Fruit fly (Drosophila melanogaster) whole organism: Measurements from ENCODE around the gene CG7133.

Source experiments
- EcR ChIP-seq, 2 experiments: fragments of >200 bp; optimal IDR thresholded peaks; 2 replicates each; lab custom pipeline; 2017; ENCODE audit warnings: missing biosample characterization in 2 of 2, missing genetic modification characterization in 2 of 2, missing genetic modification reagents in 2 of 2
- psq ChIP-seq: fragments of >200 bp; optimal IDR thresholded peaks from 2 replicates; lab custom pipeline; 2017
- usp ChIP-seq: fragments of >200 bp; optimal IDR thresholded peaks from 2 replicates; lab custom pipeline; 2017; ENCODE audit warnings: missing biosample characterization, missing genetic modification characterization, mixed read lengths

dm6 chr3L:22113186-22113585 is 38.9 kb upstream of the CG7133 start:
- no peak for TF ChIP-seq EcR (GFP tag; optimal IDR thresholded peaks at IDR 0.05; lab: Kevin White, UChicago)
- no peak for TF ChIP-seq usp (GFP tag; lab: Kevin White, UChicago)
- TF ChIP-seq psq (lab: Kevin White, UChicago): no peak
